Worm (Caenorhabditis elegans) whole organism, mixed stage, embryonic: Measurements from ENCODE around the gene nspb-6.

Experiments
- M03D4.4 ChIP-seq: sonication (generic microtip); optimal IDR thresholded peaks from 2 replicates; lab custom pipeline; 2017; ENCODE audit warnings: mild to moderate bottlenecking, missing genetic modification characterization, missing compliant biosample characterization
- bed-3 ChIP-seq: fragments of 200-800 bp; sonication (Bioruptor generic); optimal IDR thresholded peaks from 3 replicates; lab custom pipeline; 2018; ENCODE audit warnings: mild to moderate bottlenecking, missing genetic modification characterization, moderate library complexity, missing compliant biosample characterization
- ceh-83 ChIP-seq: fragments of 200-800 bp; sonication (Bioruptor generic); optimal IDR thresholded peaks from 2 replicates; lab custom pipeline; 2018; ENCODE audit warnings: mild to moderate bottlenecking, missing genetic modification characterization, missing compliant biosample characterization
- ces-1 ChIP-seq: fragments of 150-350 bp; optimal IDR thresholded peaks from 2 replicates; lab custom pipeline; 2014; ENCODE audit warnings: missing biosample characterization, missing genetic modification reagents, missing genetic modification characterization
- drap-1 ChIP-seq: fragments of 200-800 bp; sonication (Bioruptor generic); optimal IDR thresholded peaks from 3 replicates; lab custom pipeline; 2018; ENCODE audit warnings: mild to moderate bottlenecking, missing genetic modification characterization, missing compliant biosample characterization
- elt-1 ChIP-seq: sonication (generic microtip); optimal IDR thresholded peaks from 2 replicates; lab custom pipeline; 2017; ENCODE audit warnings: missing genetic modification characterization, mild to moderate bottlenecking, missing compliant biosample characterization, antibody characterized with exemption, moderate library complexity, borderline replicate concordance; ENCODE audit not compliant: insufficient read depth
- flh-1 ChIP-seq: fragments of 200-800 bp; sonication (Bioruptor generic); optimal IDR thresholded peaks from 2 replicates; lab custom pipeline; 2018; ENCODE audit warnings: mild to moderate bottlenecking, missing genetic modification characterization, moderate library complexity, missing compliant biosample characterization
- ham-2 ChIP-seq: fragments of 200-800 bp; sonication (Bioruptor generic); optimal IDR thresholded peaks from 2 replicates; lab custom pipeline; 2018; ENCODE audit warnings: mild to moderate bottlenecking, missing genetic modification characterization, missing compliant biosample characterization
- hlh-1 ChIP-seq: fragments of 150-350 bp; optimal IDR thresholded peaks from 2 replicates; lab custom pipeline; 2014; ENCODE audit warnings: missing biosample characterization, missing genetic modification reagents, missing genetic modification characterization
- lin-13 ChIP-seq: fragments of 150-350 bp; optimal IDR thresholded peaks from 2 replicates; lab custom pipeline; 2014; ENCODE audit warnings: missing biosample characterization, missing genetic modification characterization
- lin-32 ChIP-seq: fragments of 200-800 bp; sonication (Bioruptor generic); optimal IDR thresholded peaks from 2 replicates; lab custom pipeline; 2018; ENCODE audit warnings: mild to moderate bottlenecking, missing genetic modification characterization, missing compliant biosample characterization
- lsy-2 ChIP-seq: fragments of 150-350 bp; optimal IDR thresholded peaks from 2 replicates; lab custom pipeline; 2014; ENCODE audit warnings: missing biosample characterization, missing genetic modification characterization
- mab-5 ChIP-seq: fragments of 150-350 bp; optimal IDR thresholded peaks from 2 replicates; lab custom pipeline; 2014; ENCODE audit warnings: missing biosample characterization, missing genetic modification characterization
- mep-1 ChIP-seq: fragments of 150-350 bp; optimal IDR thresholded peaks from 2 replicates; lab custom pipeline; 2017; ENCODE audit warnings: missing biosample characterization, missing genetic modification reagents, missing genetic modification characterization, inconsistent platforms
- mls-2 ChIP-seq: sonication (generic microtip); optimal IDR thresholded peaks from 2 replicates; lab custom pipeline; 2016; ENCODE audit warnings: mild to moderate bottlenecking, missing genetic modification characterization, moderate library complexity, missing compliant biosample characterization
- nhr-12 ChIP-seq: fragments of 150-350 bp; optimal IDR thresholded peaks from 2 replicates; lab custom pipeline; 2014; ENCODE audit warnings: missing biosample characterization, missing genetic modification characterization
- nhr-2 ChIP-seq: fragments of 150-350 bp; optimal IDR thresholded peaks from 2 replicates; lab custom pipeline; 2014; ENCODE audit warnings: missing biosample characterization, missing genetic modification characterization
- nhr-237 ChIP-seq: fragments of 150-350 bp; optimal IDR thresholded peaks from 2 replicates; lab custom pipeline; 2014; ENCODE audit warnings: missing biosample characterization, missing genetic modification characterization
- nhr-28 ChIP-seq: fragments of 150-350 bp; optimal IDR thresholded peaks from 2 replicates; lab custom pipeline; 2014; ENCODE audit warnings: missing biosample characterization, missing genetic modification characterization
- nhr-76 ChIP-seq: sonication (generic microtip); optimal IDR thresholded peaks from 2 replicates; lab custom pipeline; 2017; ENCODE audit warnings: missing biosample characterization, missing genetic modification characterization
- pha-4 ChIP-seq: fragments of 150-350 bp; optimal IDR thresholded peaks from 2 replicates; lab custom pipeline; 2018; ENCODE audit warnings: missing biosample characterization, missing genetic modification reagents, missing genetic modification characterization
- sem-2 ChIP-seq: fragments of 200-800 bp; sonication (Bioruptor generic); optimal IDR thresholded peaks from 2 replicates; lab custom pipeline; 2018; ENCODE audit warnings: mild to moderate bottlenecking, missing genetic modification characterization, missing compliant biosample characterization
- snpc-4 ChIP-seq: fragments of 150-350 bp; optimal IDR thresholded peaks from 2 replicates; lab custom pipeline; 2014; ENCODE audit warnings: missing biosample characterization, missing genetic modification characterization
- sptf-1 ChIP-seq: sonication (generic microtip); optimal IDR thresholded peaks from 2 replicates; lab custom pipeline; 2017; ENCODE audit warnings: mild to moderate bottlenecking, missing genetic modification characterization, moderate library complexity, missing compliant biosample characterization
- tbx-8 ChIP-seq: fragments of 200-800 bp; sonication (Bioruptor generic); optimal IDR thresholded peaks from 2 replicates; lab custom pipeline; 2018; ENCODE audit warnings: mild to moderate bottlenecking, missing genetic modification characterization, moderate library complexity, missing compliant biosample characterization
- unc-39 ChIP-seq: fragments of 150-350 bp; optimal IDR thresholded peaks from 2 replicates; lab custom pipeline; 2014; ENCODE audit warnings: missing biosample characterization, missing genetic modification characterization
- unc-62 ChIP-seq: fragments of 150-350 bp; optimal IDR thresholded peaks from 2 replicates; lab custom pipeline; 2014; ENCODE audit warnings: missing biosample characterization, missing genetic modification reagents, missing genetic modification characterization
- zip-8 ChIP-seq: fragments of 150-350 bp; optimal IDR thresholded peaks from 2 replicates; lab custom pipeline; 2014; ENCODE audit warnings: missing biosample characterization, missing genetic modification characterization
- ztf-11 ChIP-seq: fragments of 150-350 bp; optimal IDR thresholded peaks from 2 replicates; lab custom pipeline; 2014; ENCODE audit warnings: missing biosample characterization, missing genetic modification characterization

Gene nspb-6

DNA sequence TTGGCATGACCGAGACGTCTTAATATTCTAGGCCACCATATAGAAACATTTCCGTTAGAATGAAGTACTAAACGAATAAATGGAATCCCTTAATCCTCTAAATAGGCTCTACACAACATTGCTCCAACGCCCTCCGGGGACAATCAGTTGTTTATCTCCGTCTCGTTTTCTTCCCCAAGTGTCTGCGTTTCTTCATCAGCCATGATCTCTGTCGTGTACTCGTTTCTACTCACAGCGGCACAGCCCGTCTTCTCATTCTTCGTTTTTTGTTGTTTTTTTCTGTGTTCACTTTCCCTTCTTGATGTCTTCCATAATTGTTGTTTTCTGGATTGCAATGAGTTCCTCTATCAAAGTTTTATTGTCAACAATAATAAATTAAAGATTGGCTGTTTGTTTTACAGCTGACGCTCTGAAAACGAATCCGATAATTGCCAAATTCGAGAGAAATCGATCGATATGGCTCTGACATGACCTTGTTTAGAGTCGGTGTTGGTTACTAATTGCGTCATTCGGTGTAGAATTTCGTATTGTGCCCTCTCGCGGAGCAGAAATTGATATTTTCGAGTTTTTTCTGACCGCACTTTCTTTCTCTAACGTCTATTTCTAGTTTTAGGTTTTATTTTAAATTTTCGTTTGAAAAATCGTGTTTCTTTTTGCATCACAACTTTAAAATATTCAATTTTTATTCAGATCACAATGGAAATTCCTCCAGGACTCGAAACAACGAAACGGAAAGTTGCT lies 46.1 kb downstream of the nspb-6 start, which contains the start of gene pfkb-1.2:
TSS of gene pfkb-1.2 (plus strand) at position 691 of the 741 bp plus-strand sequence.
- no peak for TF ChIP-seq lsy-2 (tag; lab: Kevin White, UChicago)
- TF ChIP-seq elt-1 (tag; lab: Kevin White, UChicago) = no peak
- no peak for TF ChIP-seq ztf-11 (tag; lab: Kevin White, UChicago)
- no peak for TF ChIP-seq unc-62
- no peak for TF ChIP-seq bed-3 (GFP tag; lab: Kevin White, UChicago)
- TF ChIP-seq hlh-1 (tag; lab: Kevin White, UChicago) = no peak
- TF ChIP-seq ces-1 (GFP tag; lab: Kevin White, UChicago) = peak; percentile 50
- TF ChIP-seq lin-32 (GFP tag; lab: Kevin White, UChicago) = no peak
- no peak for TF ChIP-seq zip-8 (tag; lab: Kevin White, UChicago)
- no peak for TF ChIP-seq ceh-83
- TF ChIP-seq nhr-12 = no peak
- no peak for TF ChIP-seq nhr-76 (tag; lab: Kevin White, UChicago)
- TF ChIP-seq nhr-2 (tag; lab: Kevin White, UChicago) = peak; percentile 18
- no peak for TF ChIP-seq nhr-28
- TF ChIP-seq ham-2 = no peak
- no peak for TF ChIP-seq nhr-237 (tag; lab: Kevin White, UChicago)
- no peak for TF ChIP-seq drap-1

DNA sequence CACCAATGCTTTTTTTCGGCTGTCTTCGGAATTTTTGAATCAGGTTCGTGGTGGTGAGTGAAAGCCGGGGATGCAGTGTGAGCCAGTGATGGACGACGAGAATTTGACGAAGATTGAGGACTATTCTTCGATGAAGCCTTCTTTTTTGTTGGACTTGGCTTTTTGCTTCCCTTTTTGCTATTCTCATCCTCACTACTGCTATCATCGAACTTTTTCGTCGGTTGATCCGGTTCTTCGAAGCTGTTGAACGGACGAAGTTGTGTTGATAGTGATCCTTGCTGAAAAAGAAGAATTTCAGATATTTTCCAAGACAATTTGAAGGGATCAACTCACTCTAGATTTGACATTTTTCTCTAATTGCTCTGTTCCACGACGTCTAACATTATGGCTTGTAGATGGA lies 48.9 kb downstream of the nspb-6 start:
- TF ChIP-seq lin-13 (tag; lab: Kevin White, UChicago) (no peak), tbx-8 (GFP tag; lab: Kevin White, UChicago) (no peak), flh-1 (no peak), nhr-237 (tag; lab: Kevin White, UChicago) (no peak), nhr-2 (tag; lab: Kevin White, UChicago) (no peak), snpc-4 (no peak), pha-4 (no peak), hlh-1 (tag; lab: Kevin White, UChicago) (no peak), drap-1 (no peak), sem-2 (no peak), ces-1 (GFP tag; lab: Kevin White, UChicago) (no peak), mls-2 (no peak)

DNA sequence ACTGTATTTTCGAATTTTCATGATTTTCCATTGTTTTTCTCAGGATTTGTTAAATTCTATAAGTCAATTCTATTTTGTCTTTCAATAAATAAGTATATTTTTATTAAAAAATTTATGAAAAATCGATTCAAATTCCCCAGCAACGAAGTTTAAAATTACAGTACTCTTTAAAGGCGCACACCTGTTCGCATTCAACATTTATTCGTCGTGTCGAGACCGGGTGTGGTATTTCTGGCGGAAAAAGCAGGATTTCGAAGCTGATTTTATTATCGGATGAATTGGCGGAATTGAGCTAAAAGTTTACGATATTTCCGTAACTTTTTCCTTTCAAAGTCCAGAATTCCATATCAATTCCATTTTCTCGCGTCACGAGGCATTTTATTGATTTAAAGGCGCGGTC lies 50.2 kb downstream of the nspb-6 start:
- TF ChIP-seq unc-39 (no peak), snpc-4 (no peak), zip-8 (tag; lab: Kevin White, UChicago) (no peak), drap-1 (no peak), nhr-76 (tag; lab: Kevin White, UChicago) (no peak), mab-5 (tag; lab: Kevin White, UChicago) (no peak), lin-32 (GFP tag; lab: Kevin White, UChicago) (no peak), unc-62 (no peak), mep-1 (tag; lab: Kevin White, UChicago) (no peak), hlh-1 (tag; lab: Kevin White, UChicago) (no peak), mls-2 (no peak), pha-4 (no peak), lin-13 (tag; lab: Kevin White, UChicago) (no peak), sptf-1 (tag; lab: Kevin White, UChicago) (no peak), sem-2 (no peak), bed-3 (GFP tag; lab: Kevin White, UChicago) (no peak), flh-1 (no peak), ham-2 (no peak), nhr-2 (tag; lab: Kevin White, UChicago) (no peak), M03D4.4 (no peak)
